Worm (Caenorhabditis elegans) whole organism, L4 larva: ENCODE data around the gene C35B1.5.
A peak's percentile ranks its signal among the peaks of the same experiment; 100 is the strongest.

Source experiments
- F26F4.8 ChIP-seq: fragments of 200-800 bp; sonication (Bioruptor generic); conservative IDR thresholded peaks from 2 replicates; pipeline ENCODE4 v1.3.6; 2022; ENCODE audit warnings: missing genetic modification characterization, missing compliant biosample characterization
- T20F7.1 ChIP-seq: fragments of 200-800 bp; sonication (Bioruptor generic); optimal IDR thresholded peaks from 2 replicates; lab custom pipeline; 2018; ENCODE audit warnings: mild to moderate bottlenecking, missing genetic modification characterization, missing compliant biosample characterization
- Y105C5A.15 ChIP-seq: fragments of 200-800 bp; sonication (Bioruptor generic); IDR thresholded peaks from 2 replicates; pipeline ENCODE4 v1.3.6; 2022; ENCODE audit warnings: missing genetic modification characterization, missing compliant biosample characterization
- Y48G9A.11 ChIP-seq: fragments of 200-800 bp; sonication (Bioruptor generic); IDR thresholded peaks from 2 replicates; pipeline ENCODE4 v1.3.6; 2022; ENCODE audit warnings: missing genetic modification reagents, missing genetic modification characterization, missing compliant biosample characterization
- Y75B8A.6 ChIP-seq: fragments of 200-800 bp; sonication (Bioruptor generic); IDR thresholded peaks from 2 replicates; pipeline ENCODE4 v1.3.6; 2022; ENCODE audit warnings: missing genetic modification reagents, missing genetic modification characterization, missing compliant biosample characterization
- aha-1 ChIP-seq: fragments of 150-350 bp; peaks from one replicate; lab custom pipeline; 2014; ENCODE audit warnings: missing biosample characterization, missing genetic modification characterization
- aly-2 ChIP-seq: sonication (generic microtip); optimal IDR thresholded peaks from 2 replicates; lab custom pipeline; 2018; ENCODE audit warnings: missing biosample characterization, missing genetic modification characterization
- ceh-82 ChIP-seq: sonication (generic microtip); optimal IDR thresholded peaks from 2 replicates; lab custom pipeline; 2017; ENCODE audit warnings: missing biosample characterization, missing genetic modification characterization
- cey-2 ChIP-seq: sonication (generic microtip); optimal IDR thresholded peaks from 3 replicates; lab custom pipeline; 2017; ENCODE audit warnings: missing genetic modification characterization, mild to moderate bottlenecking, missing compliant biosample characterization, antibody characterized with exemption, borderline replicate concordance; ENCODE audit not compliant: insufficient read depth
- ctbp-1 ChIP-seq: fragments of 200-800 bp; sonication (Bioruptor generic); IDR thresholded peaks from 2 replicates; pipeline ENCODE4 v1.3.6; 2022; ENCODE audit warnings: missing genetic modification reagents, missing genetic modification characterization, missing compliant biosample characterization
- daf-16 ChIP-seq, 3 experiments: sonication (generic microtip); optimal IDR thresholded peaks; 2 replicates each; lab custom pipeline; 2016 to 2017; ENCODE audit warnings: missing genetic modification characterization in 3 of 3, missing genetic modification reagents in 3 of 3, mild to moderate bottlenecking in 2 of 3, missing compliant biosample characterization in 2 of 3, missing biosample characterization in 1 of 3, moderate library complexity in 1 of 3
- egl-27 ChIP-seq: sonication (generic microtip); optimal IDR thresholded peaks from 3 replicates; lab custom pipeline; 2017; ENCODE audit warnings: missing biosample characterization, missing genetic modification reagents, missing genetic modification characterization
- fkh-10 ChIP-seq: fragments of 150-350 bp; optimal IDR thresholded peaks from 2 replicates; lab custom pipeline; 2014; ENCODE audit warnings: missing biosample characterization, missing genetic modification reagents, missing genetic modification characterization
- hlh-11 ChIP-seq: fragments of 200-800 bp; sonication (Bioruptor generic); optimal IDR thresholded peaks from 2 replicates; lab custom pipeline; 2018; ENCODE audit warnings: mild to moderate bottlenecking, missing genetic modification characterization, missing compliant biosample characterization
- jun-1 ChIP-seq: fragments of 150-350 bp; optimal IDR thresholded peaks from 2 replicates; lab custom pipeline; 2014; ENCODE audit warnings: missing biosample characterization, missing genetic modification reagents, missing genetic modification characterization
- lin-38 ChIP-seq: fragments of 200-800 bp; sonication (Bioruptor generic); IDR thresholded peaks from 2 replicates; pipeline ENCODE4 v1.3.6; 2022; ENCODE audit warnings: missing genetic modification reagents, missing genetic modification characterization, missing compliant biosample characterization
- madf-9 ChIP-seq: fragments of 200-800 bp; sonication (Bioruptor generic); conservative IDR thresholded peaks from 2 replicates; pipeline ENCODE4 v1.3.6; 2022; ENCODE audit warnings: missing genetic modification reagents, missing genetic modification characterization, missing compliant biosample characterization
- nhr-102 ChIP-seq: sonication (generic microtip); optimal IDR thresholded peaks from 2 replicates; lab custom pipeline; 2016; ENCODE audit warnings: mild to moderate bottlenecking, missing genetic modification characterization, moderate library complexity, missing compliant biosample characterization
- nhr-111 ChIP-seq: fragments of 200-800 bp; sonication (Bioruptor generic); optimal IDR thresholded peaks from 2 replicates; lab custom pipeline; 2018; ENCODE audit warnings: mild to moderate bottlenecking, missing genetic modification characterization, missing compliant biosample characterization
- nhr-237 ChIP-seq: sonication (generic microtip); optimal IDR thresholded peaks from 2 replicates; lab custom pipeline; 2017; ENCODE audit warnings: missing biosample characterization, missing genetic modification characterization
- nhr-25 ChIP-seq: sonication (generic microtip); optimal IDR thresholded peaks from 2 replicates; lab custom pipeline; 2017; ENCODE audit warnings: missing genetic modification characterization, mild to moderate bottlenecking, missing compliant biosample characterization, antibody characterized with exemption, moderate library complexity, borderline replicate concordance; ENCODE audit not compliant: insufficient read depth
- nhr-42 ChIP-seq: fragments of 200-800 bp; sonication (Bioruptor generic); IDR thresholded peaks from 2 replicates; pipeline ENCODE4 v1.3.6; 2022; ENCODE audit warnings: missing genetic modification characterization, missing compliant biosample characterization
- pqm-1 ChIP-seq: sonication (generic microtip); optimal IDR thresholded peaks from 2 replicates; lab custom pipeline; 2017; ENCODE audit warnings: missing biosample characterization, missing genetic modification characterization
- rbr-2 ChIP-seq: sonication (generic microtip); optimal IDR thresholded peaks from 2 replicates; lab custom pipeline; 2016; ENCODE audit warnings: missing genotype, missing genetic modification characterization, missing compliant biosample characterization
- saeg-2 ChIP-seq: fragments of 200-800 bp; sonication (Bioruptor generic); IDR thresholded peaks from 2 replicates; pipeline ENCODE4 v1.3.6; 2022; ENCODE audit warnings: missing genetic modification reagents, missing genetic modification characterization, missing compliant biosample characterization
- snpc-4 ChIP-seq: fragments of 150-350 bp; optimal IDR thresholded peaks from 2 replicates; lab custom pipeline; 2014; ENCODE audit warnings: missing biosample characterization, missing genetic modification characterization
- spr-1 ChIP-seq: sonication (generic microtip); optimal IDR thresholded peaks from 2 replicates; lab custom pipeline; 2016; ENCODE audit warnings: mild to moderate bottlenecking, missing genetic modification characterization, missing compliant biosample characterization
- spr-3 ChIP-seq: fragments of 200-800 bp; sonication (Bioruptor generic); optimal IDR thresholded peaks from 2 replicates; lab custom pipeline; 2018; ENCODE audit warnings: mild to moderate bottlenecking, missing genetic modification characterization, missing compliant biosample characterization
- tag-97 ChIP-seq: fragments of 200-800 bp; sonication (Bioruptor generic); IDR thresholded peaks from 2 replicates; pipeline ENCODE4 v1.3.6; 2022; ENCODE audit warnings: missing genetic modification characterization, missing compliant biosample characterization
- unc-130 ChIP-seq: sonication (generic microtip); optimal IDR thresholded peaks from 2 replicates; lab custom pipeline; 2016; ENCODE audit warnings: missing genetic modification reagents, missing genetic modification characterization, missing compliant biosample characterization
- unc-62 ChIP-seq, 3 experiments: fragments of 150-350 bp in 1 of 3; sonication (generic microtip); optimal IDR thresholded peaks in 2 of 3; peaks in 1 of 3; 1 replicate in 1 of 3; 2 replicates in 2 of 3; lab custom pipeline; 2014 to 2017; ENCODE audit warnings: missing biosample characterization in 3 of 3, missing genetic modification characterization in 3 of 3, missing genetic modification reagents in 3 of 3, missing genotype in 1 of 3
- vab-7 ChIP-seq: fragments of 200-800 bp; sonication (Bioruptor generic); IDR thresholded peaks from 2 replicates; pipeline ENCODE4 v1.3.6; 2022; ENCODE audit warnings: missing genetic modification reagents, missing genetic modification characterization, missing compliant biosample characterization
- zfp-2 ChIP-seq: sonication (generic microtip); optimal IDR thresholded peaks from 2 replicates; lab custom pipeline; 2016; ENCODE audit warnings: mild to moderate bottlenecking, missing genetic modification characterization, missing compliant biosample characterization
- zip-11 ChIP-seq: fragments of 200-800 bp; sonication (Bioruptor generic); IDR thresholded peaks from 2 replicates; pipeline ENCODE4 v1.3.6; 2022; ENCODE audit warnings: missing genetic modification characterization, missing compliant biosample characterization
- zip-2 ChIP-seq: fragments of 150-350 bp; optimal IDR thresholded peaks from 2 replicates; lab custom pipeline; 2014; ENCODE audit warnings: missing biosample characterization, missing genetic modification characterization
- ztf-7 ChIP-seq: fragments of 150-350 bp; optimal IDR thresholded peaks from 2 replicates; lab custom pipeline; 2014; ENCODE audit warnings: missing biosample characterization, missing genetic modification characterization

Gene C35B1.5

ce11 chrIV:4082599-4082998, 1.4 kb downstream of the C35B1.5 start:
- no peak for TF ChIP-seq Y105C5A.15
- peak in 1 of 2 experiments; percentile 93 for TF ChIP-seq unc-62 (GFP tag; optimal IDR thresholded peaks at IDR 0.05 in 1 of 2; lab: Kevin White, UChicago)
- no peak for TF ChIP-seq unc-62 (tag; optimal IDR thresholded peaks at IDR 0.05; lab: Kevin White, UChicago)

DNA sequence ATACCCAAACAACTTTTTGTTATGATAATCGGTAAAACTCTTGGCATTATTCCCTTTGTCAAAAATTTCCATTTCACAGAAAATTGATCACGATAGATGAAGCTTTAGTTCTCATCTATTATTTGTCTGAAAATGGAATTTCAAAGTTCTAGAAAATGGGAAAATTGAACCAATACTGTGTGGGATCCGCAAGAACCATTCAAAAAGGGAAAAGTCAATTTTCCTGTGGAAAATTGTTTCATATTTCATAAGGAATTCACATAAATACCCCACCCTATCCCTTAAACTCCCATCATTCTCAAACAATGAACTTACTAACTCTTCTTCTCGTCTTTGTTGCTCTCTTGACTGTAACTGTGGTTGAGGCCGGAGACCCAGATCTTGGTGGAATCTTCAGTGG, 3.2 kb downstream of the C35B1.5 start, which contains the start of the genes C35B1.9 and C35B1.3:
C35B1.9 (minus strand) TSS at position 101 of the 400 bp plus-strand sequence.
C35B1.3 (plus strand) TSS at position 306 of the 400 bp plus-strand sequence.
- no peak for TF ChIP-seq zfp-2 (tag; lab: Kevin White, UChicago)
- peak in 1 of 2 experiments; percentile 11 for TF ChIP-seq unc-62 (GFP tag; optimal IDR thresholded peaks at IDR 0.05 in 1 of 2; lab: Kevin White, UChicago)
- no peak for TF ChIP-seq unc-62 (tag; optimal IDR thresholded peaks at IDR 0.05; lab: Kevin White, UChicago)
- TF ChIP-seq, all 104 proteins: peak for 1

DNA sequence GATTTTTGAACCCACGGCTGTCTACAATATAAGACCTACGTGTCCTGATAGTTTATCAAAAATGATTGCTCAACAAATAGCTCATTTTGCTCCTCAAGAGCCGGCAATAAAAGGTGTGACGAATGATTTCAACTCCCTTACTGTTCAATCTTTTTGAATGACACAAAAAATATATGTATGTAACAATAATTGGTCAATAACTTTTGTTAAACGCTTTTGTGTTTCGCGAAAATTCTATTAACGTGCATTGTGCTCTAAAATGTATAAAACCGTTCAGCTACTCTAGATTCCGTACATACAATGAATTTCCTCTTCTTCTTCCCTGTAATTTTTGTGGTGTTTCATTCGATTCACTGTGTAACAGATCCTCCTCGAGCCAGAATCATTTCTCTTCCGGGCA, 4.5 kb downstream of the C35B1.5 start, which contains the start of gene C35B1.4:
C35B1.4 (plus strand) TSS at position 301 of the 400 bp plus-strand sequence.
- TF ChIP-seq ztf-7 (no peak), F26F4.8 (GFP tag; lab: Robert Waterston, UW) (no peak), nhr-42 (GFP tag; lab: Robert Waterston, UW) (no peak), nhr-111 (GFP tag; lab: Kevin White, UChicago) (no peak), zip-2 (tag; lab: Kevin White, UChicago) (no peak), cey-2 (tag; lab: Kevin White, UChicago) (no peak), aha-1 (tag; lab: Kevin White, UChicago) (no peak), tag-97 (GFP tag; lab: Robert Waterston, UW) (no peak), vab-7 (GFP tag; lab: Robert Waterston, UW) (no peak), lin-38 (no peak), hlh-11 (tag; lab: Kevin White, UChicago) (no peak), Y75B8A.6 (GFP tag; lab: Robert Waterston, UW) (no peak), egl-27 (tag; lab: Kevin White, UChicago) (no peak), pqm-1 (tag; lab: Kevin White, UChicago) (no peak), Y48G9A.11 (GFP tag; lab: Robert Waterston, UW) (no peak), snpc-4 (tag; lab: Kevin White, UChicago) (no peak), nhr-237 (no peak), unc-130 (GFP tag; lab: Kevin White, UChicago) (no peak)

DNA sequence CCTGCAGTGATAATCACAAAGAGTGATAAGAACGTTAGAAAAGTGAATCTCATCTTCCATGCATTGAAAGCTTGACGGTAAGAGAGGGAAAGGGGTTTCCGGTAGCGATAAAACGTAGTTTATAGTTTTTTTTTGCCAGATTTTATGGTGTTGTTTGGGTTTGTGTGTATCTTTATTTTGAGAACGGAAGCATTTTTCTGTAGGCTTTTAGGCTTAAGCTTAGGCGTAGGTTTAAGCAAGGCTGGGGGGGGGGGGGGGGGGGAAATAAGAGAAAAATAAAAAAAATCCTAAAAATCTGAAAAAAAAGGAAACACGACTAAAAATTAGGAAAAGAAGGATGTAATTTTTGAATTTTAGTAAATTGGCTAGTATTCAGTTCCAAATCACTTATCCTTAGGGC, 5.1 kb downstream of the C35B1.5 start, which contains the start of gene C35B1.8:
C35B1.8 (minus strand) TSS at position 101 of the 400 bp plus-strand sequence.
- TF ChIP-seq nhr-25 (tag; lab: Kevin White, UChicago) (no peak), unc-130 (GFP tag; lab: Kevin White, UChicago) (no peak), madf-9 (GFP tag; lab: Robert Waterston, UW) (no peak), spr-1 (tag; lab: Kevin White, UChicago) (no peak), zip-11 (GFP tag; lab: Robert Waterston, UW) (no peak), ctbp-1 (no peak), nhr-102 (tag; lab: Kevin White, UChicago) (no peak), aly-2 (tag; lab: Kevin White, UChicago) (no peak), nhr-42 (GFP tag; lab: Robert Waterston, UW) (no peak), rbr-2 (no peak), F26F4.8 (GFP tag; lab: Robert Waterston, UW) (no peak), vab-7 (GFP tag; lab: Robert Waterston, UW) (no peak), spr-3 (no peak), jun-1 (no peak), daf-16 (GFP tag; optimal IDR thresholded peaks at IDR 0.05; lab: Kevin White, UChicago) (no peak), daf-16 (tag; optimal IDR thresholded peaks at IDR 0.05; lab: Kevin White, UChicago) (no peak), fkh-10 (no peak), egl-27 (tag; lab: Kevin White, UChicago) (no peak), ceh-82 (no peak), T20F7.1 (GFP tag; lab: Kevin White, UChicago) (no peak), saeg-2 (GFP tag; lab: Robert Waterston, UW) (no peak)
